Fruit fly (Drosophila melanogaster) whole organism, embryonic: ENCODE data around the gene mon2.

ENCODE experiments used
- Asciz ChIP-seq: fragments of 200-800 bp; sonication (Bioruptor generic); optimal IDR thresholded peaks from 2 replicates; lab custom pipeline; 2017; ENCODE audit warnings: missing biosample characterization, mild to moderate bottlenecking, missing genetic modification characterization, missing genetic modification reagents
- Bdp1 ChIP-seq: fragments of 200-800 bp; sonication (Bioruptor generic); optimal IDR thresholded peaks from 3 replicates; lab custom pipeline; 2016; ENCODE audit warnings: missing biosample characterization, missing genetic modification characterization
- CG10543 ChIP-seq: fragments of 200-800 bp; sonication (Bioruptor generic); optimal IDR thresholded peaks from 3 replicates; lab custom pipeline; 2017; ENCODE audit warnings: missing biosample characterization, mild to moderate bottlenecking, missing genetic modification characterization, moderate library complexity
- CG11093 ChIP-seq: fragments of 200-800 bp; sonication (Bioruptor generic); IDR thresholded peaks from 3 replicates; pipeline ENCODE4 v1.3.6; 2022; ENCODE audit warnings: missing biosample characterization, missing genetic modification characterization
- CG11696 ChIP-seq: fragments of 200-800 bp; sonication (Bioruptor generic); IDR thresholded peaks from 2 replicates; pipeline ENCODE4 v1.3.6; 2022; ENCODE audit warnings: missing biosample characterization, missing genetic modification characterization
- CG12744 ChIP-seq: fragments of 200-800 bp; sonication (Bioruptor generic); optimal IDR thresholded peaks from 2 replicates; lab custom pipeline; 2016; ENCODE audit warnings: missing biosample characterization, missing genetic modification characterization
- CG14710 ChIP-seq: fragments of 200-800 bp; sonication (Bioruptor generic); optimal IDR thresholded peaks from 3 replicates; lab custom pipeline; 2019; ENCODE audit warnings: missing biosample characterization, mild to moderate bottlenecking, missing genetic modification characterization, moderate library complexity
- CG15011 ChIP-seq: fragments of 200-800 bp; sonication (Bioruptor generic); optimal IDR thresholded peaks from 3 replicates; lab custom pipeline; 2018; ENCODE audit warnings: missing biosample characterization, mild to moderate bottlenecking, missing genetic modification characterization
- CG1603 ChIP-seq: fragments of 200-800 bp; sonication (Bioruptor generic); optimal IDR thresholded peaks from 2 replicates; lab custom pipeline; 2019; ENCODE audit warnings: missing biosample characterization, mild to moderate bottlenecking, missing genetic modification characterization, moderate library complexity
- CG17328 ChIP-seq: fragments of 200-800 bp; sonication (Bioruptor generic); IDR thresholded peaks from 2 replicates; pipeline ENCODE4 v1.3.6; 2022; ENCODE audit warnings: missing biosample characterization, missing genetic modification characterization
- CG18599 ChIP-seq: fragments of 200-800 bp; sonication (Bioruptor generic); optimal IDR thresholded peaks from 3 replicates; lab custom pipeline; 2017; ENCODE audit warnings: missing biosample characterization, missing genetic modification characterization, mild to moderate bottlenecking, moderate library complexity, missing genetic modification reagents
- CG30403 ChIP-seq: fragments of 200-800 bp; sonication (Bioruptor generic); optimal IDR thresholded peaks from 3 replicates; lab custom pipeline; 2016; ENCODE audit warnings: missing biosample characterization, missing genetic modification characterization
- CG34376 ChIP-seq: fragments of 200-800 bp; sonication (Bioruptor generic); optimal IDR thresholded peaks from 2 replicates; lab custom pipeline; 2018; ENCODE audit warnings: missing biosample characterization, mild to moderate bottlenecking, missing genetic modification characterization
- CG4854 ChIP-seq: fragments of 200-800 bp; sonication (Bioruptor generic); optimal IDR thresholded peaks from 2 replicates; lab custom pipeline; 2016; ENCODE audit warnings: missing biosample characterization, missing genetic modification characterization, inconsistent platforms
- CG5953 ChIP-seq: fragments of 200-800 bp; sonication (Bioruptor generic); IDR thresholded peaks from 2 replicates; pipeline ENCODE4 v1.3.6; 2022; ENCODE audit warnings: missing biosample characterization, missing genetic modification characterization
- CG9727 ChIP-seq: fragments of 200-800 bp; sonication (Bioruptor generic); optimal IDR thresholded peaks from 3 replicates; lab custom pipeline; 2017; ENCODE audit warnings: missing biosample characterization, mild to moderate bottlenecking, missing genetic modification characterization
- CrebB ChIP-seq: fragments of 200-800 bp; sonication (Bioruptor generic); optimal IDR thresholded peaks from 3 replicates; lab custom pipeline; 2018; ENCODE audit warnings: missing biosample characterization, mild to moderate bottlenecking, missing genetic modification characterization
- Dip3 ChIP-seq: fragments of 200-800 bp; sonication (Bioruptor generic); optimal IDR thresholded peaks from 3 replicates; lab custom pipeline; 2016; ENCODE audit warnings: missing biosample characterization, missing genetic modification characterization
- Doc2 ChIP-seq: fragments of 200-800 bp; sonication (Bioruptor generic); IDR thresholded peaks from 2 replicates; pipeline ENCODE4 v1.3.6; 2022; ENCODE audit warnings: missing biosample characterization, missing genetic modification characterization
- Hand ChIP-seq: fragments of 200-800 bp; sonication (Bioruptor generic); optimal IDR thresholded peaks from 2 replicates; lab custom pipeline; 2017; ENCODE audit warnings: mild to moderate bottlenecking, missing biosample characterization, missing genetic modification reagents, missing genetic modification characterization
- Hey ChIP-seq: fragments of 200-800 bp; sonication (Bioruptor generic); optimal IDR thresholded peaks from 3 replicates; lab custom pipeline; 2018; ENCODE audit warnings: missing biosample characterization, mild to moderate bottlenecking, missing genetic modification characterization
- Hr51 ChIP-seq, 2 experiments: fragments of 200-800 bp; sonication (Bioruptor generic); optimal IDR thresholded peaks; 2 replicates in 1 of 2; 3 replicates in 1 of 2; lab custom pipeline; 2016 to 2018; ENCODE audit warnings: missing biosample characterization in 2 of 2, missing genetic modification characterization in 2 of 2, mild to moderate bottlenecking in 1 of 2, moderate library complexity in 1 of 2
- Lpt ChIP-seq: fragments of >200 bp; optimal IDR thresholded peaks from 2 replicates; lab custom pipeline; 2018; ENCODE audit warnings: missing biosample characterization, missing genetic modification characterization
- MESR4 ChIP-seq: fragments of 200-800 bp; sonication (Bioruptor generic); optimal IDR thresholded peaks from 2 replicates; lab custom pipeline; 2018; ENCODE audit warnings: missing biosample characterization, mild to moderate bottlenecking, missing genetic modification characterization, moderate library complexity
- NC2β ChIP-seq: fragments of 200-800 bp; sonication (Bioruptor generic); optimal IDR thresholded peaks from 2 replicates; lab custom pipeline; 2016; ENCODE audit warnings: missing biosample characterization, missing genetic modification characterization
- Opbp ChIP-seq: fragments of 200-800 bp; sonication (Bioruptor generic); IDR thresholded peaks from 3 replicates; pipeline ENCODE4 v1.3.6; 2022; ENCODE audit warnings: missing biosample characterization, missing genetic modification characterization; ENCODE audit not compliant: partially characterized antibody
- Pdp1 ChIP-seq, 2 experiments: fragments of 200-800 bp; sonication (Bioruptor generic); optimal IDR thresholded peaks; 3 replicates each; lab custom pipeline; 2016; ENCODE audit warnings: missing biosample characterization in 2 of 2, missing genetic modification characterization in 2 of 2, mild to moderate bottlenecking in 1 of 2, moderate library complexity in 1 of 2
- Poxn ChIP-seq: fragments of 200-800 bp; sonication (Bioruptor generic); IDR thresholded peaks from 2 replicates; pipeline ENCODE4 v1.3.6; 2022; ENCODE audit warnings: missing biosample characterization, missing genetic modification characterization
- Side ChIP-seq: fragments of 200-800 bp; sonication (Bioruptor generic); optimal IDR thresholded peaks from 2 replicates; lab custom pipeline; 2016; ENCODE audit warnings: missing biosample characterization, missing genetic modification characterization
- Stat92E ChIP-seq, 3 experiments: fragments of >200 bp in 2 of 3; fragments of 200-800 bp in 1 of 3; sonication (Bioruptor generic) in 1 of 3; optimal IDR thresholded peaks; 2 replicates each; lab custom pipeline; 2017 to 2019; ENCODE audit warnings: missing biosample characterization in 3 of 3, missing genetic modification characterization in 3 of 3, mild to moderate bottlenecking in 1 of 3, moderate library complexity in 1 of 3
- Usf ChIP-seq: fragments of 200-800 bp; sonication (Bioruptor generic); optimal IDR thresholded peaks from 2 replicates; lab custom pipeline; 2017; ENCODE audit warnings: missing genotype, missing biosample characterization, missing genetic modification characterization
- Vsx1 ChIP-seq: fragments of 200-800 bp; sonication (Bioruptor generic); optimal IDR thresholded peaks from 2 replicates; lab custom pipeline; 2017; ENCODE audit warnings: missing biosample characterization, mild to moderate bottlenecking, missing genetic modification characterization, missing genetic modification reagents
- aop ChIP-seq: fragments of 200-800 bp; sonication (Bioruptor generic); IDR thresholded peaks from 2 replicates; pipeline ENCODE4 v1.3.6; 2022; ENCODE audit warnings: missing biosample characterization, missing genetic modification characterization
- az2 ChIP-seq: fragments of 200-800 bp; sonication (Bioruptor generic); optimal IDR thresholded peaks from 3 replicates; lab custom pipeline; 2016; ENCODE audit warnings: missing biosample characterization, missing genetic modification characterization
- bowl ChIP-seq: fragments of 200-800 bp; sonication (Bioruptor generic); IDR thresholded peaks from 2 replicates; pipeline ENCODE4 v1.3.6; 2022; ENCODE audit warnings: missing biosample characterization, missing genetic modification characterization
- corto ChIP-seq: fragments of 200-800 bp; sonication (Bioruptor generic); optimal IDR thresholded peaks from 2 replicates; lab custom pipeline; 2016; ENCODE audit warnings: missing biosample characterization, mild to moderate bottlenecking, missing genetic modification characterization, moderate library complexity
- ftz-f1 ChIP-seq: fragments of 200-800 bp; sonication (Bioruptor generic); optimal IDR thresholded peaks from 2 replicates; lab custom pipeline; 2016; ENCODE audit warnings: missing biosample characterization, missing genetic modification characterization
- gsb ChIP-seq: fragments of 200-800 bp; sonication (Bioruptor generic); IDR thresholded peaks from 2 replicates; pipeline ENCODE4 v1.3.6; 2022; ENCODE audit warnings: missing biosample characterization, missing genetic modification characterization
- ind ChIP-seq: fragments of 200-800 bp; sonication (Bioruptor generic); optimal IDR thresholded peaks from 3 replicates; lab custom pipeline; 2016; ENCODE audit warnings: missing biosample characterization, missing genetic modification characterization
- mld ChIP-seq: fragments of 200-800 bp; sonication (Bioruptor generic); IDR thresholded peaks from 3 replicates; pipeline ENCODE4 v1.3.6; 2022; ENCODE audit warnings: missing biosample characterization, missing genetic modification characterization; ENCODE audit not compliant: partially characterized antibody
- nerfin-2 ChIP-seq: fragments of 200-800 bp; sonication (Bioruptor generic); IDR thresholded peaks from 2 replicates; pipeline ENCODE4 v1.3.6; 2022; ENCODE audit warnings: missing biosample characterization, missing genetic modification characterization; ENCODE audit not compliant: partially characterized antibody
- nmo ChIP-seq: fragments of 200-800 bp; sonication (Bioruptor generic); optimal IDR thresholded peaks from 2 replicates; lab custom pipeline; 2018; ENCODE audit warnings: missing biosample characterization, mild to moderate bottlenecking, missing genetic modification characterization, moderate library complexity
- p53 ChIP-seq: fragments of 200-800 bp; sonication (Bioruptor generic); optimal IDR thresholded peaks from 2 replicates; lab custom pipeline; 2016; ENCODE audit warnings: missing biosample characterization, missing genetic modification characterization
- pum ChIP-seq: fragments of 200-800 bp; sonication (Bioruptor generic); optimal IDR thresholded peaks from 2 replicates; lab custom pipeline; 2016; ENCODE audit warnings: missing biosample characterization, missing genetic modification characterization
- ro ChIP-seq: fragments of 200-800 bp; sonication (Bioruptor generic); IDR thresholded peaks from 2 replicates; pipeline ENCODE4 v1.3.6; 2022; ENCODE audit warnings: missing biosample characterization, missing genetic modification characterization
- slbo ChIP-seq: fragments of 200-800 bp; sonication (Bioruptor generic); IDR thresholded peaks from 2 replicates; pipeline ENCODE4 v1.3.6; 2022; ENCODE audit warnings: missing biosample characterization, missing genetic modification characterization
- sna ChIP-seq: fragments of 200-800 bp; sonication (Bioruptor generic); IDR thresholded peaks from 2 replicates; pipeline ENCODE4 v1.3.6; 2022; ENCODE audit warnings: missing biosample characterization, missing genetic modification characterization; ENCODE audit not compliant: partially characterized antibody
- stc ChIP-seq: fragments of 200-800 bp; sonication (Bioruptor generic); IDR thresholded peaks from 2 replicates; pipeline ENCODE4 v1.3.6; 2022; ENCODE audit warnings: missing biosample characterization, missing genetic modification characterization
- trh ChIP-seq: fragments of 200-800 bp; sonication (Bioruptor generic); optimal IDR thresholded peaks from 2 replicates; lab custom pipeline; 2016; ENCODE audit warnings: missing biosample characterization, missing genetic modification characterization
- twi ChIP-seq: fragments of 200-800 bp; optimal IDR thresholded peaks from 2 replicates; lab custom pipeline; 2019; ENCODE audit warnings: missing biosample characterization, mild to moderate bottlenecking, missing genetic modification characterization, moderate library complexity

mon2 gene

dm6 chr2L:8164219-8164618 lies 40.4 kb upstream of the mon2 start (continued):
- TF ChIP-seq Usf (GFP tag; lab: Kevin White, UChicago) = no peak
- no peak for TF ChIP-seq Lpt (GFP tag; lab: Kevin White, UChicago)
- peak; percentile 75 for TF ChIP-seq Bdp1 (GFP tag; lab: Kevin White, UChicago)
- TF ChIP-seq gsb (GFP tag; lab: Robert Waterston, UW) = 0 out of 2 replicates have a peak, but pooled peaks have one; percentile 11
- TF ChIP-seq p53 = peak; percentile 18
- peak; percentile 50 for TF ChIP-seq pum
- peak; percentile 1 for TF ChIP-seq MESR4 (GFP tag; lab: Kevin White, UChicago)
- TF ChIP-seq twi = peak; percentile 81
- TF ChIP-seq bowl (GFP tag; lab: Robert Waterston, UW) = no peak
- peak; percentile 87 for TF ChIP-seq CG1603 (tag; lab: Kevin White, UChicago)
- peak; percentile 29 to 63 for TF ChIP-seq Pdp1 (GFP tag; optimal IDR thresholded peaks at IDR 0.05; lab: Kevin White, UChicago)
- TF ChIP-seq CG30403 (GFP tag; lab: Kevin White, UChicago) = peak; percentile 11
- peak; percentile 62 for TF ChIP-seq Side (GFP tag; lab: Kevin White, UChicago)
- TF ChIP-seq Hey = peak; percentile 34
- no peak for TF ChIP-seq corto (GFP tag; lab: Kevin White, UChicago)
- TF ChIP-seq Asciz (GFP tag; lab: Kevin White, UChicago) = peak; percentile 97
- no peak for TF ChIP-seq slbo (GFP tag; lab: Robert Waterston, UW)
- no peak for TF ChIP-seq Opbp (GFP tag; lab: Robert Waterston, UW)
- TF ChIP-seq CG11696 (GFP tag; lab: Robert Waterston, UW) = peak; percentile 61; the same call in 1 of the 2 replicates
- peak; percentile 52 for TF ChIP-seq az2 (GFP tag; lab: Kevin White, UChicago)
- TF ChIP-seq ftz-f1 = no peak
- no peak for TF ChIP-seq nerfin-2 (GFP tag; lab: Robert Waterston, UW)
- TF ChIP-seq nmo (GFP tag; lab: Kevin White, UChicago) = peak; percentile 35
- peak in 1 of 3 experiments; percentile 33 for TF ChIP-seq Stat92E (GFP tag; optimal IDR thresholded peaks at IDR 0.05; lab: Kevin White, UChicago)
- TF ChIP-seq stc = peak; percentile 68; the same call in 1 of the 2 replicates
- no peak for TF ChIP-seq sna (GFP tag; lab: Robert Waterston, UW)
- peak; percentile 76 for TF ChIP-seq CG15011 (GFP tag; lab: Kevin White, UChicago)
- TF ChIP-seq Doc2 = no peak
- TF ChIP-seq CG14710 (tag; lab: Kevin White, UChicago) = peak; percentile 88
- TF ChIP-seq aop (GFP tag; lab: Robert Waterston, UW) = no peak
- TF ChIP-seq ro (GFP tag; lab: Robert Waterston, UW) = no peak
- peak; percentile 91 for TF ChIP-seq CG9727
- TF ChIP-seq CG34376 = no peak
- peak; percentile 61 for TF ChIP-seq CG10543 (GFP tag; lab: Kevin White, UChicago)
- TF ChIP-seq Hand (GFP tag; lab: Kevin White, UChicago) = no peak
- no peak; the same call in 2 of the 3 replicates for TF ChIP-seq CG11093
- peak; percentile 66 for TF ChIP-seq CG12744
- TF ChIP-seq CG4854 (GFP tag; lab: Kevin White, UChicago) = peak; percentile 72
- no peak for TF ChIP-seq mld (GFP tag; lab: Robert Waterston, UW)
- TF ChIP-seq Dip3 (GFP tag; lab: Kevin White, UChicago) = no peak
- peak; percentile 66 for TF ChIP-seq CG17328 (GFP tag; lab: Robert Waterston, UW)
- TF ChIP-seq CrebB (tag; lab: Kevin White, UChicago) = peak; percentile 84
- TF ChIP-seq CG18599 (GFP tag; lab: Kevin White, UChicago) = peak; percentile 68
- peak; percentile 84 for TF ChIP-seq trh (GFP tag; lab: Kevin White, UChicago)
- TF ChIP-seq NC2β (GFP tag; lab: Kevin White, UChicago) = peak; percentile 73
- TF ChIP-seq CG5953 (GFP tag; lab: Robert Waterston, UW) = peak; percentile 71; the same call in 1 of the 2 replicates
- peak; percentile 85 for TF ChIP-seq Vsx1 (GFP tag; lab: Kevin White, UChicago)
- TF ChIP-seq Poxn (GFP tag; lab: Robert Waterston, UW) = no peak
- TF ChIP-seq Hr51 (GFP tag; optimal IDR thresholded peaks at IDR 0.05; lab: Kevin White, UChicago) = peak; percentile 36 to 49
- no peak for TF ChIP-seq ind (GFP tag; lab: Kevin White, UChicago)
